Worm (Caenorhabditis elegans): ENCODE results near the gene C08B6.2.

DNA sequence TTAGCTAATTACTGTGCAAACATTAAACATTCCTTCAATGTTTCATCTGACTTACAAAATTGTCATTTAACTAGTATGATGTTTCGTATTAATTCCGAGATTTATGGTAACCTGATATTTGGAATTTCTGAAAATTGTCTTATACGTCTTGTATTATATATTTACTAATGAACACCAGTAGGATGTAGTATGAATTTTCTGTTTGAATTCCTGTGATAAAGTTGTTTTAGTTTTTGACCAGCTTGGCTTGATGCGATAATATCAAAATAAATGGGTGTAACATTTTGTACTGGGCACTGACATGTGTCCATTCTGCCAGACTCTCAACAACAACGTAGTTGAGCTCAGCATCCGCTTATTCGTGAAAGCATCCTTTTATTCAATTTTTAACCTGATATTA lies 20.6 kb upstream of the C08B6.2 start, which contains the start of gene R04B5.6:
- TF ChIP-seq zag-1 (tag; optimal IDR thresholded peaks at IDR 0.05) (no peak), nhr-76 (tag; optimal IDR thresholded peaks at IDR 0.05) (no peak)
